Fruit fly (Drosophila melanogaster) ovary, adult (tissue): ENCODE results near the gene CG14315.

Source experiments
- CG17801 ChIP-seq: fragments of 200-800 bp; optimal IDR thresholded peaks from 2 replicates; lab custom pipeline; 2019; ENCODE audit warnings: missing biosample characterization, mild to moderate bottlenecking, missing genetic modification characterization, moderate library complexity; ENCODE audit not compliant: partially characterized antibody

The CG14315 gene

dm6 chr3R:18158401-18158800 is at the start of gene CG14315:
Gene CG14315, plus strand, starts transcription at chr3R:18158701.
- no peak for TF ChIP-seq CG17801 (GFP tag; lab: Kevin White, UChicago)

- no peak for TF ChIP-seq CG17801 (GFP tag; lab: Kevin White, UChicago)
Observed at dm6 chr3R:18111709-18112110, 46.8 kb upstream of the CG14315 start.

- TF ChIP-seq CG17801 (GFP tag; lab: Kevin White, UChicago), result no peak
Observed at dm6 chr3R:18114834-18115233, 43.7 kb upstream of the CG14315 start.

dm6 chr3R:18117525-18117924 is 41.0 kb upstream of the CG14315 start:
- TF ChIP-seq CG17801 (GFP tag; lab: Kevin White, UChicago), result no peak

- no peak for TF ChIP-seq CG17801 (GFP tag; lab: Kevin White, UChicago)
Observed at dm6 chr3R:18118239-18118638, 40.3 kb upstream of the CG14315 start.

dm6 chr3R:18118695-18119094 is 39.8 kb upstream of the CG14315 start:
- TF ChIP-seq CG17801 (GFP tag; lab: Kevin White, UChicago), result no peak

dm6 chr3R:18121385-18122151 is 36.9 kb upstream of the CG14315 start:
- TF ChIP-seq CG17801 (GFP tag; lab: Kevin White, UChicago), result peak; percentile 11

- no peak for TF ChIP-seq CG17801 (GFP tag; lab: Kevin White, UChicago)
Observed at dm6 chr3R:18125023-18125630, 33.4 kb upstream of the CG14315 start.

dm6 chr3R:18130720-18131119 is 27.8 kb upstream of the CG14315 start:
- TF ChIP-seq CG17801 (GFP tag; lab: Kevin White, UChicago), result no peak

- no peak for TF ChIP-seq CG17801 (GFP tag; lab: Kevin White, UChicago)
Observed at dm6 chr3R:18144853-18145252, 13.6 kb upstream of the CG14315 start.

- no peak for TF ChIP-seq CG17801 (GFP tag; lab: Kevin White, UChicago)
Observed at dm6 chr3R:18146629-18147028, 11.9 kb upstream of the CG14315 start.

- no peak for TF ChIP-seq CG17801 (GFP tag; lab: Kevin White, UChicago)
Observed at dm6 chr3R:18151820-18152219, 6.7 kb upstream of the CG14315 start, which contains the start of gene CG14316. Gene CG14316, plus strand, starts transcription at chr3R:18152120.

dm6 chr3R:18153698-18154097 is 4.8 kb upstream of the CG14315 start:
- TF ChIP-seq CG17801 (GFP tag; lab: Kevin White, UChicago), result no peak

dm6 chr3R:18156608-18157007 is 1.9 kb upstream of the CG14315 start:
- no peak for TF ChIP-seq CG17801 (GFP tag; lab: Kevin White, UChicago)

- no peak for TF ChIP-seq CG17801 (GFP tag; lab: Kevin White, UChicago)
Observed at dm6 chr3R:18157459-18157858, 1.0 kb upstream of the CG14315 start.
